Worm (Caenorhabditis elegans) whole organism, mixed stage, embryonic: ENCODE measurements around the gene gcn-2.

ENCODE experiments used
- bed-3 ChIP-seq: fragments of 200-800 bp; sonication (Bioruptor generic); optimal IDR thresholded peaks from 3 replicates; lab custom pipeline; 2018; ENCODE audit warnings: mild to moderate bottlenecking, missing genetic modification characterization, moderate library complexity, missing compliant biosample characterization
- blmp-1 ChIP-seq: fragments of 150-350 bp; optimal IDR thresholded peaks from 2 replicates; lab custom pipeline; 2014; ENCODE audit warnings: missing biosample characterization, missing genetic modification characterization
- ceh-39 ChIP-seq: fragments of 150-350 bp; optimal IDR thresholded peaks from 2 replicates; lab custom pipeline; 2014; ENCODE audit warnings: missing biosample characterization, missing genetic modification characterization
- ceh-43 ChIP-seq: fragments of 200-800 bp; sonication (Bioruptor generic); optimal IDR thresholded peaks from 2 replicates; lab custom pipeline; 2018; ENCODE audit warnings: mild to moderate bottlenecking, missing genetic modification characterization, moderate library complexity, missing compliant biosample characterization
- ceh-83 ChIP-seq: fragments of 200-800 bp; sonication (Bioruptor generic); optimal IDR thresholded peaks from 2 replicates; lab custom pipeline; 2018; ENCODE audit warnings: mild to moderate bottlenecking, missing genetic modification characterization, missing compliant biosample characterization
- ces-1 ChIP-seq: fragments of 150-350 bp; optimal IDR thresholded peaks from 2 replicates; lab custom pipeline; 2014; ENCODE audit warnings: missing biosample characterization, missing genetic modification reagents, missing genetic modification characterization
- cnd-1 ChIP-seq: fragments of 200-800 bp; sonication (Bioruptor generic); optimal IDR thresholded peaks from 2 replicates; lab custom pipeline; 2018; ENCODE audit warnings: mild to moderate bottlenecking, missing genetic modification characterization, missing compliant biosample characterization
- drap-1 ChIP-seq: fragments of 200-800 bp; sonication (Bioruptor generic); optimal IDR thresholded peaks from 3 replicates; lab custom pipeline; 2018; ENCODE audit warnings: mild to moderate bottlenecking, missing genetic modification characterization, missing compliant biosample characterization
- elt-1 ChIP-seq: sonication (generic microtip); optimal IDR thresholded peaks from 2 replicates; lab custom pipeline; 2017; ENCODE audit warnings: missing genetic modification characterization, mild to moderate bottlenecking, missing compliant biosample characterization, antibody characterized with exemption, moderate library complexity, borderline replicate concordance; ENCODE audit not compliant: insufficient read depth
- elt-3 ChIP-seq: fragments of 150-350 bp; optimal IDR thresholded peaks from 2 replicates; lab custom pipeline; 2014; ENCODE audit warnings: missing biosample characterization, missing genetic modification characterization
- flh-1 ChIP-seq: fragments of 200-800 bp; sonication (Bioruptor generic); optimal IDR thresholded peaks from 2 replicates; lab custom pipeline; 2018; ENCODE audit warnings: mild to moderate bottlenecking, missing genetic modification characterization, moderate library complexity, missing compliant biosample characterization
- ham-2 ChIP-seq: fragments of 200-800 bp; sonication (Bioruptor generic); optimal IDR thresholded peaks from 2 replicates; lab custom pipeline; 2018; ENCODE audit warnings: mild to moderate bottlenecking, missing genetic modification characterization, missing compliant biosample characterization
- hlh-1 ChIP-seq: fragments of 150-350 bp; optimal IDR thresholded peaks from 2 replicates; lab custom pipeline; 2014; ENCODE audit warnings: missing biosample characterization, missing genetic modification reagents, missing genetic modification characterization
- lin-13 ChIP-seq: fragments of 150-350 bp; optimal IDR thresholded peaks from 2 replicates; lab custom pipeline; 2014; ENCODE audit warnings: missing biosample characterization, missing genetic modification characterization
- lsy-2 ChIP-seq: fragments of 150-350 bp; optimal IDR thresholded peaks from 2 replicates; lab custom pipeline; 2014; ENCODE audit warnings: missing biosample characterization, missing genetic modification characterization
- mep-1 ChIP-seq: fragments of 150-350 bp; optimal IDR thresholded peaks from 2 replicates; lab custom pipeline; 2017; ENCODE audit warnings: missing biosample characterization, missing genetic modification reagents, missing genetic modification characterization, inconsistent platforms
- mls-2 ChIP-seq: sonication (generic microtip); optimal IDR thresholded peaks from 2 replicates; lab custom pipeline; 2016; ENCODE audit warnings: mild to moderate bottlenecking, missing genetic modification characterization, moderate library complexity, missing compliant biosample characterization
- nhr-2 ChIP-seq: fragments of 150-350 bp; optimal IDR thresholded peaks from 2 replicates; lab custom pipeline; 2014; ENCODE audit warnings: missing biosample characterization, missing genetic modification characterization
- nhr-237 ChIP-seq: fragments of 150-350 bp; optimal IDR thresholded peaks from 2 replicates; lab custom pipeline; 2014; ENCODE audit warnings: missing biosample characterization, missing genetic modification characterization
- nhr-76 ChIP-seq: sonication (generic microtip); optimal IDR thresholded peaks from 2 replicates; lab custom pipeline; 2017; ENCODE audit warnings: missing biosample characterization, missing genetic modification characterization
- pha-4 ChIP-seq: fragments of 150-350 bp; optimal IDR thresholded peaks from 2 replicates; lab custom pipeline; 2018; ENCODE audit warnings: missing biosample characterization, missing genetic modification reagents, missing genetic modification characterization
- sem-2 ChIP-seq: fragments of 200-800 bp; sonication (Bioruptor generic); optimal IDR thresholded peaks from 2 replicates; lab custom pipeline; 2018; ENCODE audit warnings: mild to moderate bottlenecking, missing genetic modification characterization, missing compliant biosample characterization
- snpc-4 ChIP-seq: fragments of 150-350 bp; optimal IDR thresholded peaks from 2 replicates; lab custom pipeline; 2014; ENCODE audit warnings: missing biosample characterization, missing genetic modification characterization
- sptf-1 ChIP-seq: sonication (generic microtip); optimal IDR thresholded peaks from 2 replicates; lab custom pipeline; 2017; ENCODE audit warnings: mild to moderate bottlenecking, missing genetic modification characterization, moderate library complexity, missing compliant biosample characterization
- tbx-8 ChIP-seq: fragments of 200-800 bp; sonication (Bioruptor generic); optimal IDR thresholded peaks from 2 replicates; lab custom pipeline; 2018; ENCODE audit warnings: mild to moderate bottlenecking, missing genetic modification characterization, moderate library complexity, missing compliant biosample characterization
- unc-120 ChIP-seq: sonication (generic microtip); optimal IDR thresholded peaks from 2 replicates; lab custom pipeline; 2017; ENCODE audit warnings: missing genetic modification characterization, missing compliant biosample characterization; ENCODE audit not compliant: poor library complexity, severe bottlenecking
- unc-39 ChIP-seq: fragments of 150-350 bp; optimal IDR thresholded peaks from 2 replicates; lab custom pipeline; 2014; ENCODE audit warnings: missing biosample characterization, missing genetic modification characterization
- unc-62 ChIP-seq: fragments of 150-350 bp; optimal IDR thresholded peaks from 2 replicates; lab custom pipeline; 2014; ENCODE audit warnings: missing biosample characterization, missing genetic modification reagents, missing genetic modification characterization
- zip-8 ChIP-seq: fragments of 150-350 bp; optimal IDR thresholded peaks from 2 replicates; lab custom pipeline; 2014; ENCODE audit warnings: missing biosample characterization, missing genetic modification characterization

The gcn-2 gene

DNA sequence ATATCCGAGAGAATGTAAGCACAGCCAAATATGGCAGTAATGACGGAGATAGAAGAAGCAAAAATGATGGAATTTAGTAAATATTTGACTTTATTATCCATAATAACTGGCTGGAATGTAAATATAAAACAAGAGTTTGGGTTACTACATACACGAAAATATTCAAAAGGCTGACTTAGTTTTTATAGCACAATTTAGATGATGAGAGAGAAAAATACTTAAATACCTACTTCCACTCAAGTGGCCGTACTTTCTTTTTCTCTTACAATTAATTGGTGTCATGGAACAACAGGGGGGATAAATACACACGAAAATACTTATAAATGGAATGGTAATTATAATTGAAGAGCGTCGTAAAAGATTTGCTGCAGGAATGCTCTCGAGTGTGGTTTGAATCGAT, 14.2 kb downstream of the gcn-2 start, which contains the start of gene col-86:
Gene col-86, minus strand, starts transcription at position 101 of the 400 bp plus-strand sequence.
- no peak for TF ChIP-seq mep-1
- TF ChIP-seq elt-3 (tag; lab: Kevin White, UChicago) = no peak
- TF ChIP-seq snpc-4 (tag; lab: Kevin White, UChicago) = no peak
- no peak for TF ChIP-seq bed-3 (GFP tag; lab: Kevin White, UChicago)
- no peak for TF ChIP-seq sem-2 (GFP tag; lab: Kevin White, UChicago)
- TF ChIP-seq nhr-76 (tag; lab: Kevin White, UChicago) = no peak
- no peak for TF ChIP-seq nhr-2
- TF ChIP-seq nhr-237 (tag; lab: Kevin White, UChicago) = no peak
- no peak for TF ChIP-seq lsy-2 (tag; lab: Kevin White, UChicago)
- TF ChIP-seq drap-1 (GFP tag; lab: Kevin White, UChicago) = no peak
- TF ChIP-seq unc-62 = no peak

DNA sequence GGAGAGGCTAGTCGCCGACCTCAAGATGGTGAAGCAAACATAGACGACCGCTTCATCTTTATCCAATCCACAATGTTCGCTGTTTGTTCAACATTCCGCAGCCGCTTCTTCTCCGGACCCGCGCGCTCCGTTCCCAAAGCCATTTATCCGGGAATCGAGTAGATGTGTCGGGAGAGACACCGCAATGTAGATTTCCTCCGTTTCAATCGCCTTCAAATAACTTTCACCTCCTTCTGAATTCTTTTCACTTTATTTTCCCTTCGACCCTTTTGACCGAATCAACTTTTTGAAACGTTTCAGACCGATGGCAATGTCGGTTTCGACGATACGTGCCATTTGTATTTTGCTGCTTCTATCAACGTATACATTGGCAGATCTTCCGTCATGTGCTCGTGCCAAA, 23.8 kb downstream of the gcn-2 start, which contains the start of gene pqn-32:
Gene pqn-32, plus strand, starts transcription at position 301 of the 400 bp plus-strand sequence.
- TF ChIP-seq sptf-1 (tag; lab: Kevin White, UChicago) = no peak
- no peak for TF ChIP-seq flh-1 (GFP tag; lab: Kevin White, UChicago)
- no peak for TF ChIP-seq unc-39 (tag; lab: Kevin White, UChicago)
- TF ChIP-seq tbx-8 = no peak
- no peak for TF ChIP-seq blmp-1 (tag; lab: Kevin White, UChicago)
- TF ChIP-seq ceh-83 (GFP tag; lab: Kevin White, UChicago) = no peak
- no peak for TF ChIP-seq cnd-1 (tag; lab: Kevin White, UChicago)
- TF ChIP-seq ceh-43 (GFP tag; lab: Kevin White, UChicago) = no peak
- no peak for TF ChIP-seq ces-1 (GFP tag; lab: Kevin White, UChicago)
- no peak for TF ChIP-seq pha-4 (tag; lab: Kevin White, UChicago)
- TF ChIP-seq zip-8 (tag; lab: Kevin White, UChicago) = no peak
- TF ChIP-seq elt-1 (tag; lab: Kevin White, UChicago) = no peak
- TF ChIP-seq lin-13 (tag; lab: Kevin White, UChicago) = no peak

DNA sequence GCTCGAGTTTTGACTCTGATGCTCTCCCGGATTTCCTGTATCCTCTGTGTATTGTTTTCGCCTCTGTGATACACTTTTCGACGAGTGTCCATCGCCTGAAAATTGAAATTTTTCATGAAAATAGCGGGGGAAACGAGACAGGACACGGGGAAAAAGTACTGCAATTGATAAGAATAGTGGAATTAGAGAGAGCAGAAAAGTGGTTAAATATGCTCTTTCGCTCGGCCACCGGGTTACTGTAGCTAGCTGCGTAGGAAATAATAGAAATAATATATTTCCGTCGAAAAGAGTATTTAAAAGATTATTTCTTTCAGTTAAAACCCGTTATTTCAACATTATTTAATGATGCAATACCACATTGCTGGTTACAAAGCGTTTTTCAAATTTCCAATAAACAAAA, 32.7 kb downstream of the gcn-2 start, which contains the start of gene rict-1:
Gene rict-1, minus strand, starts transcription at position 101 of the 400 bp plus-strand sequence.
- TF ChIP-seq bed-3 (GFP tag; lab: Kevin White, UChicago) = no peak
- no peak for TF ChIP-seq mls-2 (tag; lab: Kevin White, UChicago)
- no peak for TF ChIP-seq nhr-237 (tag; lab: Kevin White, UChicago)
- TF ChIP-seq ham-2 (GFP tag; lab: Kevin White, UChicago) = no peak
- no peak for TF ChIP-seq unc-39 (tag; lab: Kevin White, UChicago)
- TF ChIP-seq nhr-76 (tag; lab: Kevin White, UChicago) = no peak
- no peak for TF ChIP-seq unc-120 (tag; lab: Kevin White, UChicago)
- TF ChIP-seq zip-8 (tag; lab: Kevin White, UChicago) = no peak
- TF ChIP-seq ceh-83 (GFP tag; lab: Kevin White, UChicago) = no peak
- no peak for TF ChIP-seq elt-1 (tag; lab: Kevin White, UChicago)
- TF ChIP-seq unc-62 = no peak
- TF ChIP-seq lsy-2 (tag; lab: Kevin White, UChicago) = no peak
- TF ChIP-seq snpc-4 (tag; lab: Kevin White, UChicago) = no peak

DNA sequence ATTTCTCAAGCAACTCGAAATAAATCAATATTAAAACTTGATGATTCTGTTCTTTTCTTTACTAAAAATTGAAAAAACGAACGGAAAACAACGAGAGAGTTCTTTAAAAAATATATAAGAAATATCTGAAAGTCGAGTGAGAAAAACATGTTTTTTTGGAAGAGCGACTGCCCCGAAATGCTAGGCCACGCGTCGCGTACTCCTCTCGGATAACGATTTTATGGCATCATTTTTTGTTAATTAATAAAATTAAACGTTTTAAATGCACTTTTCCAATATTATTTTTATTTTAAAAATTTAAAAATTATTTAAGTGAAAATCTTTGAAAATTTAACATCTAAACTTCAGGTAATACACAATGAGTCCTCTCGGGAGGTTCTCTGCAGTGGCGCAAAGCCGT, 33.2 kb downstream of the gcn-2 start, which contains the start of gene gfm-1:
Gene gfm-1, plus strand, starts transcription at position 349 of the 400 bp plus-strand sequence.
- peak; percentile 61 for TF ChIP-seq sptf-1 (tag; lab: Kevin White, UChicago)
- TF ChIP-seq ces-1 (GFP tag; lab: Kevin White, UChicago) = peak; percentile 55
- TF ChIP-seq nhr-76 (tag; lab: Kevin White, UChicago) = no peak
- TF ChIP-seq lsy-2 (tag; lab: Kevin White, UChicago) = peak; percentile 14
- peak; percentile 20 for TF ChIP-seq mep-1

DNA sequence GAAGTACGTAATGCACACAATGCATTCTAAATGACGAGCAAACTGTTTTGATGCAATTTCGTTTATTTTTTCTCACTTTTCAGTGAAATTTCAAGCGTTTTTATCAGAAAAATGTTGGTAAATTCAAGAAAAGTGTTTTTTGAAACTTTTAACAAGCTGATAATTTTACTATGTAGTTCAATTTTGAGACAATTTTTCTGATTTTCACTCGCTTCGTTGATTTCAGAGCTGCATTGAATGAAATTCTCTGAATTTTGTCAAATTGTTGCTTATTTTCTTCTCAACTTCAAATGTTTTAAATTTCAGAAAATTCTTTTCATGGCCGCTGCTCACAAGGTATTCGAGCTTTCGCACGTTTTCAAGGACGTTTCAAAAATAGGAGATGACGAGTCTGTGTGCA, 38.8 kb downstream of the gcn-2 start, which contains the start of gene bath-45:
Gene bath-45, plus strand, starts transcription at position 301 of the 400 bp plus-strand sequence.
- no peak for TF ChIP-seq hlh-1
- TF ChIP-seq elt-1 (tag; lab: Kevin White, UChicago) = no peak
- no peak for TF ChIP-seq ceh-39 (tag; lab: Kevin White, UChicago)
- TF ChIP-seq pha-4 (tag; lab: Kevin White, UChicago) = no peak
- no peak for TF ChIP-seq nhr-76 (tag; lab: Kevin White, UChicago)
- no peak for TF ChIP-seq unc-39 (tag; lab: Kevin White, UChicago)
- TF ChIP-seq zip-8 (tag; lab: Kevin White, UChicago) = no peak
- TF ChIP-seq unc-120 (tag; lab: Kevin White, UChicago) = no peak
- no peak for TF ChIP-seq nhr-2
